Fruit fly (Drosophila melanogaster) whole organism, embryonic: ENCODE data around the gene RpL37-1.

Experiments
- B-H2 ChIP-seq: fragments of 200-800 bp; sonication (Bioruptor generic); optimal IDR thresholded peaks from 2 replicates; lab custom pipeline; 2018; ENCODE audit warnings: missing biosample characterization, mild to moderate bottlenecking, missing genetic modification characterization
- Blimp-1 ChIP-seq: fragments of 200-800 bp; sonication (Bioruptor generic); optimal IDR thresholded peaks from 3 replicates; lab custom pipeline; 2018; ENCODE audit warnings: missing biosample characterization, missing genetic modification characterization, mild to moderate bottlenecking, moderate library complexity, missing genetic modification reagents
- BtbVII ChIP-seq: fragments of 200-800 bp; sonication (Bioruptor generic); optimal IDR thresholded peaks from 3 replicates; lab custom pipeline; 2017; ENCODE audit warnings: missing biosample characterization, mild to moderate bottlenecking, missing genetic modification characterization
- CG10209 ChIP-seq: fragments of 200-800 bp; sonication (Bioruptor generic); optimal IDR thresholded peaks from 3 replicates; lab custom pipeline; 2017; ENCODE audit warnings: missing biosample characterization, mild to moderate bottlenecking, missing genetic modification characterization, missing genetic modification reagents
- CG10274 ChIP-seq: fragments of 200-800 bp; sonication (Bioruptor generic); optimal IDR thresholded peaks from 3 replicates; lab custom pipeline; 2017; ENCODE audit warnings: missing biosample characterization, mild to moderate bottlenecking, missing genetic modification characterization
- CG10366 ChIP-seq: fragments of 200-800 bp; sonication (Bioruptor generic); IDR thresholded peaks from 2 replicates; pipeline ENCODE4 v1.3.6; 2022; ENCODE audit warnings: missing biosample characterization, missing genetic modification characterization
- CG10543 ChIP-seq: fragments of 200-800 bp; sonication (Bioruptor generic); optimal IDR thresholded peaks from 3 replicates; lab custom pipeline; 2017; ENCODE audit warnings: missing biosample characterization, mild to moderate bottlenecking, missing genetic modification characterization, moderate library complexity
- CG11504 ChIP-seq: fragments of 200-800 bp; sonication (Bioruptor generic); optimal IDR thresholded peaks from 3 replicates; lab custom pipeline; 2019; ENCODE audit warnings: missing biosample characterization, mild to moderate bottlenecking, missing genetic modification characterization, moderate library complexity
- CG11696 ChIP-seq: fragments of 200-800 bp; sonication (Bioruptor generic); IDR thresholded peaks from 2 replicates; pipeline ENCODE4 v1.3.6; 2022; ENCODE audit warnings: missing biosample characterization, missing genetic modification characterization
- CG12659 ChIP-seq: fragments of 200-800 bp; sonication (Bioruptor generic); optimal IDR thresholded peaks from 3 replicates; lab custom pipeline; 2017; ENCODE audit warnings: mild to moderate bottlenecking, missing biosample characterization, missing genetic modification reagents, missing genetic modification characterization
- CG13424 ChIP-seq: fragments of 200-800 bp; sonication (Bioruptor generic); optimal IDR thresholded peaks from 2 replicates; lab custom pipeline; 2019; ENCODE audit warnings: missing biosample characterization, mild to moderate bottlenecking, missing genetic modification characterization, moderate library complexity
- CG15269 ChIP-seq: fragments of 200-800 bp; sonication (Bioruptor generic); optimal IDR thresholded peaks from 2 replicates; lab custom pipeline; 2018; ENCODE audit warnings: missing biosample characterization, mild to moderate bottlenecking, missing genetic modification characterization, moderate library complexity
- CG15479 ChIP-seq: fragments of 200-800 bp; sonication (Bioruptor generic); optimal IDR thresholded peaks from 3 replicates; lab custom pipeline; 2019; ENCODE audit warnings: missing biosample characterization, mild to moderate bottlenecking, missing genetic modification characterization, moderate library complexity
- CG17186 ChIP-seq: fragments of 200-800 bp; sonication (Bioruptor generic); optimal IDR thresholded peaks from 3 replicates; lab custom pipeline; 2017; ENCODE audit warnings: missing biosample characterization, missing genetic modification reagents, missing genetic modification characterization
- CG17328 ChIP-seq: fragments of 200-800 bp; sonication (Bioruptor generic); IDR thresholded peaks from 2 replicates; pipeline ENCODE4 v1.3.6; 2022; ENCODE audit warnings: missing biosample characterization, missing genetic modification characterization
- CG17385 ChIP-seq: fragments of 200-800 bp; sonication (Bioruptor generic); optimal IDR thresholded peaks from 3 replicates; lab custom pipeline; 2018; ENCODE audit warnings: missing biosample characterization, mild to moderate bottlenecking, missing genetic modification characterization
- CG2120 ChIP-seq: fragments of 200-800 bp; sonication (Bioruptor generic); optimal IDR thresholded peaks from 3 replicates; lab custom pipeline; 2016; ENCODE audit warnings: missing biosample characterization, missing genetic modification characterization
- CG2202 ChIP-seq: fragments of 200-800 bp; sonication (Bioruptor generic); optimal IDR thresholded peaks from 2 replicates; lab custom pipeline; 2018; ENCODE audit warnings: missing biosample characterization, mild to moderate bottlenecking, missing genetic modification characterization
- CG30020 ChIP-seq: fragments of 200-800 bp; optimal IDR thresholded peaks from 2 replicates; lab custom pipeline; 2019; ENCODE audit warnings: missing biosample characterization, mild to moderate bottlenecking, missing genetic modification characterization, moderate library complexity
- CG3163 ChIP-seq: fragments of 200-800 bp; sonication (Bioruptor generic); optimal IDR thresholded peaks from 3 replicates; lab custom pipeline; 2016; ENCODE audit warnings: missing biosample characterization, missing genetic modification characterization
- CG33557 ChIP-seq: fragments of 200-800 bp; sonication (Bioruptor generic); optimal IDR thresholded peaks from 2 replicates; lab custom pipeline; 2019; ENCODE audit warnings: missing biosample characterization, mild to moderate bottlenecking, missing genetic modification characterization, moderate library complexity
- CG34376 ChIP-seq: fragments of 200-800 bp; sonication (Bioruptor generic); optimal IDR thresholded peaks from 2 replicates; lab custom pipeline; 2018; ENCODE audit warnings: missing biosample characterization, mild to moderate bottlenecking, missing genetic modification characterization
- CG34422 ChIP-seq: fragments of 200-800 bp; sonication (Bioruptor generic); IDR thresholded peaks from 3 replicates; pipeline ENCODE4 v1.3.6; 2022; ENCODE audit warnings: missing biosample characterization, missing genetic modification characterization
- CG4360 ChIP-seq: fragments of 200-800 bp; sonication (Bioruptor generic); IDR thresholded peaks from 2 replicates; pipeline ENCODE4 v1.3.6; 2022; ENCODE audit warnings: missing biosample characterization, missing genetic modification characterization
- CG7556 ChIP-seq: fragments of 200-800 bp; sonication (Bioruptor generic); optimal IDR thresholded peaks from 2 replicates; lab custom pipeline; 2017; ENCODE audit warnings: missing biosample characterization, mild to moderate bottlenecking, missing genetic modification characterization
- CG8388 ChIP-seq: fragments of 200-800 bp; sonication (Bioruptor generic); optimal IDR thresholded peaks from 2 replicates; lab custom pipeline; 2019; ENCODE audit warnings: missing biosample characterization, mild to moderate bottlenecking, missing genetic modification characterization, moderate library complexity
- CG9437 ChIP-seq: fragments of 200-800 bp; sonication (Bioruptor generic); optimal IDR thresholded peaks from 2 replicates; lab custom pipeline; 2018; ENCODE audit warnings: missing biosample characterization, mild to moderate bottlenecking, missing genetic modification characterization
- Camta ChIP-seq: fragments of 200-800 bp; sonication (Bioruptor generic); optimal IDR thresholded peaks from 2 replicates; lab custom pipeline; 2016; ENCODE audit warnings: missing biosample characterization, missing genetic modification characterization
- CrebB ChIP-seq: fragments of 200-800 bp; sonication (Bioruptor generic); optimal IDR thresholded peaks from 3 replicates; lab custom pipeline; 2018; ENCODE audit warnings: missing biosample characterization, mild to moderate bottlenecking, missing genetic modification characterization
- Dad ChIP-seq: fragments of 200-800 bp; sonication (Bioruptor generic); optimal IDR thresholded peaks from 3 replicates; lab custom pipeline; 2016; ENCODE audit warnings: missing biosample characterization, missing genetic modification characterization
- Dbx ChIP-seq: fragments of 200-800 bp; sonication (Bioruptor generic); IDR thresholded peaks from 3 replicates; pipeline ENCODE4 v1.3.6; 2022; ENCODE audit warnings: missing biosample characterization, missing genetic modification characterization
- Hand ChIP-seq: fragments of 200-800 bp; sonication (Bioruptor generic); optimal IDR thresholded peaks from 2 replicates; lab custom pipeline; 2017; ENCODE audit warnings: mild to moderate bottlenecking, missing biosample characterization, missing genetic modification reagents, missing genetic modification characterization
- Hr39 ChIP-seq: fragments of >200 bp; optimal IDR thresholded peaks from 2 replicates; lab custom pipeline; 2017
- Poxn ChIP-seq: fragments of 200-800 bp; sonication (Bioruptor generic); IDR thresholded peaks from 2 replicates; pipeline ENCODE4 v1.3.6; 2022; ENCODE audit warnings: missing biosample characterization, missing genetic modification characterization
- Ptx1 ChIP-seq: fragments of 200-800 bp; sonication (Bioruptor generic); IDR thresholded peaks from 2 replicates; pipeline ENCODE4 v1.3.6; 2022; ENCODE audit warnings: missing biosample characterization, missing genetic modification characterization
- al ChIP-seq: fragments of 200-800 bp; sonication (Bioruptor generic); IDR thresholded peaks from 2 replicates; pipeline ENCODE4 v1.3.6; 2022; ENCODE audit warnings: missing biosample characterization, missing genetic modification characterization
- aop ChIP-seq: fragments of 200-800 bp; sonication (Bioruptor generic); IDR thresholded peaks from 2 replicates; pipeline ENCODE4 v1.3.6; 2022; ENCODE audit warnings: missing biosample characterization, missing genetic modification characterization
- dati ChIP-seq: fragments of 200-800 bp; sonication (Bioruptor generic); IDR thresholded peaks from 2 replicates; pipeline ENCODE4 v1.3.6; 2022; ENCODE audit warnings: missing biosample characterization, missing genetic modification characterization
- fd102C ChIP-seq: fragments of 200-800 bp; sonication (Bioruptor generic); optimal IDR thresholded peaks from 2 replicates; lab custom pipeline; 2018; ENCODE audit warnings: missing biosample characterization, mild to moderate bottlenecking, missing genetic modification characterization, moderate library complexity
- fd3F ChIP-seq: fragments of 200-800 bp; sonication (Bioruptor generic); optimal IDR thresholded peaks from 2 replicates; lab custom pipeline; 2018; ENCODE audit warnings: missing biosample characterization, mild to moderate bottlenecking, missing genetic modification characterization, moderate library complexity
- hkb ChIP-seq, 2 experiments: fragments of 200-800 bp in 1 of 2; fragments of >200 bp in 1 of 2; sonication (Bioruptor generic) in 1 of 2; IDR thresholded peaks in 1 of 2; optimal IDR thresholded peaks in 1 of 2; 2 replicates each; pipeline versions ENCODE4 v1.3.6 to Lab custom; 2017 to 2022; ENCODE audit warnings: missing biosample characterization in 1 of 2, missing genetic modification characterization in 1 of 2
- jigr1 ChIP-seq: fragments of 200-800 bp; sonication (Bioruptor generic); IDR thresholded peaks from 3 replicates; pipeline ENCODE4 v1.3.6; 2022; ENCODE audit warnings: missing biosample characterization, missing genetic modification characterization
- lbe ChIP-seq: fragments of 200-800 bp; sonication (Bioruptor generic); optimal IDR thresholded peaks from 2 replicates; lab custom pipeline; 2016; ENCODE audit warnings: missing biosample characterization, mild to moderate bottlenecking, missing genetic modification characterization
- lilli ChIP-seq: fragments of 200-800 bp; sonication (Bioruptor generic); optimal IDR thresholded peaks from 3 replicates; lab custom pipeline; 2016; ENCODE audit warnings: missing biosample characterization, missing genetic modification characterization
- oc ChIP-seq: fragments of 200-800 bp; sonication (Bioruptor generic); optimal IDR thresholded peaks from 2 replicates; lab custom pipeline; 2018; ENCODE audit warnings: missing biosample characterization, mild to moderate bottlenecking, missing genetic modification characterization, moderate library complexity
- odd ChIP-seq: fragments of 200-800 bp; sonication (Bioruptor generic); optimal IDR thresholded peaks from 2 replicates; lab custom pipeline; 2017; ENCODE audit warnings: missing biosample characterization, mild to moderate bottlenecking, missing genetic modification characterization
- onecut ChIP-seq: fragments of 200-800 bp; sonication (Bioruptor generic); IDR thresholded peaks from 2 replicates; pipeline ENCODE4 v1.3.6; 2022; ENCODE audit warnings: missing biosample characterization, missing genetic modification characterization
- sim ChIP-seq: fragments of 200-800 bp; sonication (Bioruptor generic); IDR thresholded peaks from 2 replicates; pipeline ENCODE4 v1.3.6; 2022; ENCODE audit warnings: missing biosample characterization, missing genetic modification characterization
- unpg ChIP-seq: fragments of 200-800 bp; sonication (Bioruptor generic); optimal IDR thresholded peaks from 3 replicates; lab custom pipeline; 2018; ENCODE audit warnings: missing biosample characterization, mild to moderate bottlenecking, missing genetic modification characterization, moderate library complexity
- zen2 ChIP-seq: fragments of 200-800 bp; sonication (Bioruptor generic); IDR thresholded peaks from 3 replicates; pipeline ENCODE4 v1.3.6; 2022; ENCODE audit warnings: missing biosample characterization, missing genetic modification characterization; ENCODE audit not compliant: partially characterized antibody

RpL37-1 gene

DNA sequence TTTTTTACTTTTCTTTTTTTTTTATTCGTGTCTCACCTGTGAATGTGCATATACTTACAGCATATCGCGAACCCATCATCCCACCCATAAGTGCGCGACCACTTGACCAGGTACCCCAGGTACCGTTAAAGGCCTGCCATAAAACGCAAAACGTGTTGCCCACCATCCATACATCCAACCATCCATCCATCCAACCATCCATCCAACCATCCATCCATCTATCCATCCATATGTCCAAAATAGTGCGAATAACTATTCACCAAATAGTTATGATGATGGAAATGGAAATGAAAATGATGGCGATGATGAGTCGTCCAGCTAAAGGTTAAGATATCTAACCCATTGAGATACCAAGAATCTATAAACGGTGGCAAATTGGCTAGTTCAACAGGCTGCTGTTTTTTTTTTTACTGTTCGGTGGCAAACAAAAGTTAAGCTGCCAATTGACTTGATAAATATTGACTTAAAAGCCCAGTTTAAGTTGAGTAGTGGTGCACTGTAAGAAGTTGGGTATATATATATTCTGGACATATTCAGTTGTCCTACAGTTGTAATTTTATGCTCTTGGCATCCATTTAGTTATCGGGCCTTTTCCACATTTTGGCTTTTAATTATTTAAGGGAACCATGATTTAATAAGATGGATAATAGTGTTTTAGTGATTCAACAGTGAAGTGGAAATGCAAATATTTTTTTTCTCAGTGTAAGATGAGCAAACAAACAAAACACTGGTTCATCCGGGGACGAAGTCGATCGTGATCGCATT lies 11.1 kb downstream of the RpL37-1 start (continued):
- TF ChIP-seq CG30020: no peak
- no peak for TF ChIP-seq CG2202 (tag; lab: Kevin White, UChicago)
- TF ChIP-seq dati (GFP tag; lab: Robert Waterston, UW): no peak
- no peak for TF ChIP-seq CG3163 (GFP tag; lab: Kevin White, UChicago)
- no peak for TF ChIP-seq CG10366 (GFP tag; lab: Robert Waterston, UW)
- TF ChIP-seq CG34422 (GFP tag; lab: Robert Waterston, UW): no peak
- peak; percentile 22; the same call in 1 of the 2 replicates for TF ChIP-seq Ptx1 (GFP tag; lab: Robert Waterston, UW)
- TF ChIP-seq B-H2 (GFP tag; lab: Kevin White, UChicago): no peak
- TF ChIP-seq CrebB (tag; lab: Kevin White, UChicago): no peak
- TF ChIP-seq Dad (GFP tag; lab: Kevin White, UChicago): no peak
- no peak for TF ChIP-seq Blimp-1
- no peak for TF ChIP-seq CG11696 (GFP tag; lab: Robert Waterston, UW)
- peak; percentile 12 for TF ChIP-seq unpg
- TF ChIP-seq CG10209 (GFP tag; lab: Kevin White, UChicago): no peak
- no peak for TF ChIP-seq Poxn
- no peak for TF ChIP-seq CG7556 (GFP tag; lab: Kevin White, UChicago)
- no peak for TF ChIP-seq odd (GFP tag; lab: Kevin White, UChicago)
- TF ChIP-seq lbe: no peak
- no peak for TF ChIP-seq CG4360 (GFP tag; lab: Robert Waterston, UW)
- TF ChIP-seq CG17328 (GFP tag; lab: Robert Waterston, UW): no peak
- TF ChIP-seq CG9437 (GFP tag; lab: Kevin White, UChicago): no peak
- TF ChIP-seq CG2120 (GFP tag; lab: Kevin White, UChicago): peak; percentile 10
- TF ChIP-seq sim: no peak
- TF ChIP-seq CG17186 (GFP tag; lab: Kevin White, UChicago): no peak
- TF ChIP-seq hkb (optimal IDR thresholded peaks at IDR 0.05; lab: Kevin White, UChicago): no peak
- TF ChIP-seq hkb (GFP tag; IDR thresholded peaks at IDR 0.05; lab: Robert Waterston, UW): no peak
- TF ChIP-seq aop (GFP tag; lab: Robert Waterston, UW): no peak
- no peak for TF ChIP-seq Hr39 (lab: Kevin White, UChicago)
- TF ChIP-seq Hand (GFP tag; lab: Kevin White, UChicago): no peak
- no peak for TF ChIP-seq al
- TF ChIP-seq onecut: no peak
- no peak for TF ChIP-seq jigr1 (GFP tag; lab: Robert Waterston, UW)
- no peak for TF ChIP-seq Dbx
- no peak for TF ChIP-seq zen2 (GFP tag; lab: Robert Waterston, UW)
- no peak for TF ChIP-seq oc (tag; lab: Kevin White, UChicago)
- no peak for TF ChIP-seq CG10274 (GFP tag; lab: Kevin White, UChicago)
- no peak for TF ChIP-seq fd102C (GFP tag; lab: Kevin White, UChicago)
- peak; percentile 22 for TF ChIP-seq CG15269
- TF ChIP-seq CG11504 (tag; lab: Kevin White, UChicago): peak; percentile 46
- TF ChIP-seq lilli (GFP tag; lab: Kevin White, UChicago): no peak
- TF ChIP-seq CG17385 (GFP tag; lab: Kevin White, UChicago): no peak
- no peak for TF ChIP-seq Camta (GFP tag; lab: Kevin White, UChicago)
- no peak for TF ChIP-seq fd3F (GFP tag; lab: Kevin White, UChicago)
- no peak for TF ChIP-seq CG34376 (GFP tag; lab: Kevin White, UChicago)
- TF ChIP-seq CG13424: peak; percentile 19
- no peak for TF ChIP-seq BtbVII (GFP tag; lab: Kevin White, UChicago)
- TF ChIP-seq CG12659: peak; percentile 3
- TF ChIP-seq CG15479 (GFP tag; lab: Kevin White, UChicago): no peak
- TF ChIP-seq CG33557 (GFP tag; lab: Kevin White, UChicago): no peak
- no peak for TF ChIP-seq CG8388 (GFP tag; lab: Kevin White, UChicago)
- TF ChIP-seq CG10543 (GFP tag; lab: Kevin White, UChicago): no peak
